Fruit fly (Drosophila melanogaster): ENCODE data around the gene Sgsf.
A peak's percentile ranks its signal among the peaks of the same experiment; 100 is the strongest.

Gene Sgsf

DNA sequence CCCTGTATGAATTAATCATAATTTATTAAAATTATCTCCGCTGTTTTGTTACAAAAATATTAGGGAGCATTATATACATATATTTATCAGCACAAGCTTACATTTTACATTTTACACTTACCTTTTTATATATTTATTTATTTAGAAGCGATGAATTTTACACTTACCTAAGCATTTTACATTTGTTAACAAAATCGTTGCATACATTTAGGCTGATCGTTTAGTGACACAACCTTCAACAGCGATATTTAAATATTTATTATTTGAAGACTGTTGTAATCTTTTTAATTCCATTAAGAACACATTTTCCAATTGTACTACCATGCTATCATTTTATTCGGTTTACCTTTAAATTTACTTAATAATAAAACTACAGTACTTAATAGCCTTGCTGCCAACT lies 42.3 kb downstream of the Sgsf start:
- TF ChIP-seq Pif1A (GFP tag; optimal IDR thresholded peaks at IDR 0.05), result no peak
- peak; percentile 71 for TF ChIP-seq D1 (tag; optimal IDR thresholded peaks at IDR 0.05)
- TF ChIP-seq CG32121 (GFP tag; IDR thresholded peaks at IDR 0.05), result no peak
- TF ChIP-seq CG13204 (GFP tag; optimal IDR thresholded peaks at IDR 0.05), result no peak

DNA sequence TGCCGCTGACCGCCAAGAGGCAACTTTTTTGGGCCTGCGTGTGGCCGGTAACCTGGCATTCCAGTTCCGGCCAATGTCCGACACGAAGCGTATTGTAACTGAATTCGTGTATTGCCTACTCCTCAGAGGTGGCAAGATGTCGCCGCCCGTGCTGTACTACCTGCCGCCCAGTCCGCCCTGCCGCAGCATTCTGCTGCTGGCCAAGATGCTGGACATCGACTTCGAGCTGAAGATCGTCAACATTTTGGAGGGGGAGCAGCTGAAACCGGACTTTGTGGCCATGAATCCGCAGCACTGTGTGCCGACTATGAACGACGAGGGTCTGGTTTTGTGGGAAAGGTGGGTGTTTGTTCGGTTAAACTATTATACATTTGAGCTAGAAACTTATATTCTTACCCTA lies 42.8 kb downstream of the Sgsf start:
- TF ChIP-seq D1 (tag; optimal IDR thresholded peaks at IDR 0.05) (no peak), CG32121 (GFP tag; IDR thresholded peaks at IDR 0.05) (no peak), CG34367 (tag; optimal IDR thresholded peaks at IDR 0.05) (no peak), CG4496 (GFP tag; IDR thresholded peaks at IDR 0.05) (peak; percentile 84), Pif1B (GFP tag; optimal IDR thresholded peaks at IDR 0.05) (no peak), Snoo (tag; optimal IDR thresholded peaks at IDR 0.05) (no peak), CG8159 (tag; optimal IDR thresholded peaks at IDR 0.05) (no peak), Ets98B (GFP tag; IDR thresholded peaks at IDR 0.05) (peak; percentile 12; the same call in 1 of the 2 replicates), Pif1A (GFP tag; optimal IDR thresholded peaks at IDR 0.05) (no peak), CG10348 (GFP tag; IDR thresholded peaks at IDR 0.05) (no peak), gl (tag; optimal IDR thresholded peaks at IDR 0.05) (no peak), CG13204 (GFP tag; optimal IDR thresholded peaks at IDR 0.05) (no peak), fd96Ca (GFP tag; IDR thresholded peaks at IDR 0.05) (no peak)

DNA sequence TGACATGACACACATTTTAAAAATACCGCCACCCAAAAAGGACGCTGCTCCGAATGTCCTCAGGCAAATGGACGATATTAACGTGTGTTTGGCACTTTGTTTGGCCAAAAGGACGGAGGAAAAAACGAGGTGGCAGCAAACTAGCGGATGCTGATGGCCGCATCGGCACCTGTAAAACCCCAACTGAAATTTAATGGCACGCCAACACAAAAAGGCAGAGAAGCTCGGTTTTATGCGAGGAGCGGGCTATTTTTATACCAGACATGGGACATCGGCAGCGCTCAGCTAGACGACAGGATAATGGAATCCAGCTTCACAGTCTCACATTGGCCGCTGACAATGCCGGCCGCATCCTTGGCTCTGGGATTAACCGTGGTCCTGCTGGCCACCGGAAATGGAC lies 44.5 kb downstream of the Sgsf start, which contains the start of gene Sol1:
Sol1 (plus strand) TSS at position 301 of the 400 bp plus-strand sequence.
- TF ChIP-seq CG8159 (tag; optimal IDR thresholded peaks at IDR 0.05) (no peak), gl (tag; optimal IDR thresholded peaks at IDR 0.05) (no peak), CG8301 (tag; optimal IDR thresholded peaks at IDR 0.05) (no peak), CG4496 (GFP tag; IDR thresholded peaks at IDR 0.05) (no peak)

DNA sequence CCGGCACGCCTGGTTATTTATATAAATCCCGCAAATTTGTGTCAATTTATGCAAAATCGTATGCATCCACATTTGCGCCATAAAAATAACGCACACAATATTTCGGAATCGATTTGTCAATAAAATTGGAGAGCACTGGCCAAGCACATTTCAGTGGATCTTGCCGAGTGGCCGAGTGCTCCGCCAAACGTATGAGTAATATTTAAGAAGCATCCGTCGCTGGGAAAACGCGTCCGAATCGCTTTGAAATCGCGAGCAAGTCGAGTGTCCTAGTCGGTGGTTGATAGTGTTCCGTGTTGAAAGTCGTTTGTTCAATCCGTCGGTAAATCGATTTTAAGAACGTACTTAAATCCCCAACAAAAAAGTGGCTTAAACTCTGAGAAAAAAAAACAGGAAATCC lies 45.5 kb downstream of the Sgsf start, which contains the start of gene CG33098:
CG33098 (plus strand) TSS at position 224 of the 400 bp plus-strand sequence.
- TF ChIP-seq CG8159 (tag; optimal IDR thresholded peaks at IDR 0.05), result no peak
- TF ChIP-seq EcR (GFP tag; optimal IDR thresholded peaks at IDR 0.05), result no peak
- TF ChIP-seq CG8301 (tag; optimal IDR thresholded peaks at IDR 0.05), result no peak
- no peak for TF ChIP-seq CG13204 (GFP tag; optimal IDR thresholded peaks at IDR 0.05)
- no peak for TF ChIP-seq CG4496 (GFP tag; IDR thresholded peaks at IDR 0.05)
- no peak for TF ChIP-seq Ets98B (GFP tag; IDR thresholded peaks at IDR 0.05)
- no peak for TF ChIP-seq Snoo (tag; optimal IDR thresholded peaks at IDR 0.05)
- no peak for TF ChIP-seq CG17806 (tag; optimal IDR thresholded peaks at IDR 0.05)
- TF ChIP-seq CG10348 (GFP tag; IDR thresholded peaks at IDR 0.05), result no peak

Data from whole organism, pupa.